Fruit fly (Drosophila melanogaster): ENCODE results near the gene Drak.

Gene Drak

dm6 chrX:11454189-11454882 is 38.6 kb upstream of the Drak start, which contains the start of the genes Evi5 and HP5 (continued):
- peak; percentile 26 for TF ChIP-seq Hr3 (GFP tag; optimal IDR thresholded peaks at IDR 0.05)
- TF ChIP-seq CG8290 (GFP tag; optimal IDR thresholded peaks at IDR 0.05): peak; percentile 23
- peak in 1 of 2 experiments; percentile 51 for TF ChIP-seq CG8290 (tag; optimal IDR thresholded peaks at IDR 0.05)
- TF ChIP-seq pzg (GFP tag; optimal IDR thresholded peaks at IDR 0.05): peak; percentile 81
- TF ChIP-seq amos (GFP tag; IDR thresholded peaks at IDR 0.05; ENCODE audit: partially characterized antibody): peak; percentile 64
- TF ChIP-seq CG42726 (GFP tag; IDR thresholded peaks at IDR 0.05; ENCODE audit: partially characterized antibody): 0 out of 2 replicates have a peak, but pooled peaks have one; percentile 46
- TF ChIP-seq CoRest (tag; optimal IDR thresholded peaks at IDR 0.05): peak; percentile 67
- no peak for TF ChIP-seq CG3281 (GFP tag; optimal IDR thresholded peaks at IDR 0.05)
- no peak for TF ChIP-seq jing (GFP tag; optimal IDR thresholded peaks at IDR 0.05)
- no peak for TF ChIP-seq NC2α (GFP tag; optimal IDR thresholded peaks at IDR 0.05)
- TF ChIP-seq CG12769 (tag; optimal IDR thresholded peaks at IDR 0.05): peak; percentile 44
- TF ChIP-seq CG2129 (GFP tag; IDR thresholded peaks at IDR 0.05; ENCODE audit: partially characterized antibody): no peak
- TF ChIP-seq dmrt11E (tag; optimal IDR thresholded peaks at IDR 0.05): no peak
- no peak for TF ChIP-seq tup (GFP tag; optimal IDR thresholded peaks at IDR 0.05)
- no peak for TF ChIP-seq zen2 (GFP tag; IDR thresholded peaks at IDR 0.05; ENCODE audit: partially characterized antibody)
- no peak for TF ChIP-seq ftz-f1 (GFP tag; optimal IDR thresholded peaks at IDR 0.05)
- peak; percentile 43; the same call in 2 of the 3 replicates for TF ChIP-seq CG34422 (GFP tag; IDR thresholded peaks at IDR 0.05)
- peak; percentile 36 for TF ChIP-seq Chrac-16 (GFP tag; optimal IDR thresholded peaks at IDR 0.05)
- peak; percentile 9 for TF ChIP-seq CG8281 (tag; optimal IDR thresholded peaks at IDR 0.05)
- no peak for TF ChIP-seq CkIIα-i1 (GFP tag; IDR thresholded peaks at IDR 0.05)
- peak; percentile 63 for TF ChIP-seq Deaf1 (tag; optimal IDR thresholded peaks at IDR 0.05)
- TF ChIP-seq Stat92E (GFP tag; optimal IDR thresholded peaks at IDR 0.05): no peak
- no peak for TF ChIP-seq ERR (GFP tag; optimal IDR thresholded peaks at IDR 0.05)
- TF ChIP-seq Bdp1 (GFP tag; optimal IDR thresholded peaks at IDR 0.05): no peak
- no peak for TF ChIP-seq da (GFP tag; optimal IDR thresholded peaks at IDR 0.05)
- peak; percentile 71 for TF ChIP-seq CG30403 (GFP tag; optimal IDR thresholded peaks at IDR 0.05)
- TF ChIP-seq CG2120 (GFP tag; optimal IDR thresholded peaks at IDR 0.05): peak; percentile 66
- no peak for TF ChIP-seq cwo (GFP tag; optimal IDR thresholded peaks at IDR 0.05)
- TF ChIP-seq CG14965 (GFP tag; optimal IDR thresholded peaks at IDR 0.05; ENCODE audit: borderline replicate concordance): no peak
- no peak for TF ChIP-seq ATbp (GFP tag; optimal IDR thresholded peaks at IDR 0.05)
- TF ChIP-seq CG5180 (GFP tag; optimal IDR thresholded peaks at IDR 0.05): no peak
- no peak for TF ChIP-seq ewg (GFP tag; optimal IDR thresholded peaks at IDR 0.05)
- TF ChIP-seq fd64A (GFP tag; optimal IDR thresholded peaks at IDR 0.05): no peak
- no peak for TF ChIP-seq Lpt (GFP tag; optimal IDR thresholded peaks at IDR 0.05)
- TF ChIP-seq Dek (tag; optimal IDR thresholded peaks at IDR 0.05): peak; percentile 18
- TF ChIP-seq gro (GFP tag; optimal IDR thresholded peaks at IDR 0.05): peak; percentile 67
- TF ChIP-seq dm (GFP tag; optimal IDR thresholded peaks at IDR 0.05): peak; percentile 28
- peak; percentile 24; the same call in 1 of the 2 replicates for TF ChIP-seq HLH3B (GFP tag; IDR thresholded peaks at IDR 0.05)
- no peak for TF ChIP-seq D19A (tag; optimal IDR thresholded peaks at IDR 0.05)
- peak; percentile 53 for TF ChIP-seq onecut (GFP tag; IDR thresholded peaks at IDR 0.05)
- no peak for TF ChIP-seq CG7271 (tag; optimal IDR thresholded peaks at IDR 0.05)
- peak in 1 of 2 experiments; percentile 7 for TF ChIP-seq bsh (GFP tag; optimal IDR thresholded peaks at IDR 0.05)
- TF ChIP-seq esg (GFP tag; conservative IDR thresholded peaks at IDR 0.05): peak; percentile 63
- TF ChIP-seq repo (GFP tag; optimal IDR thresholded peaks at IDR 0.05): no peak
- no peak for TF ChIP-seq nau (GFP tag; optimal IDR thresholded peaks at IDR 0.05)
- TF ChIP-seq CG1233 (GFP tag; optimal IDR thresholded peaks at IDR 0.05): peak; percentile 56
- peak; percentile 68 for TF ChIP-seq CG6689 (GFP tag; IDR thresholded peaks at IDR 0.05)
- TF ChIP-seq CG11560 (tag; IDR thresholded peaks at IDR 0.05): peak; percentile 63; the same call in 2 of the 3 replicates
- TF ChIP-seq lilli (GFP tag; optimal IDR thresholded peaks at IDR 0.05): peak; percentile 84

Measured in whole organism, embryonic.